Worm (Caenorhabditis elegans) whole organism, young adult: ENCODE measurements around the gene ZK666.1.

Source experiments
- B0019.2 ChIP-seq: fragments of 200-800 bp; sonication (Bioruptor generic); conservative IDR thresholded peaks from 2 replicates; pipeline ENCODE4 v1.3.6; 2022; ENCODE audit warnings: missing genetic modification reagents, missing genetic modification characterization, missing compliant biosample characterization
- C17E4.6 ChIP-seq: fragments of 200-800 bp; sonication (Bioruptor generic); IDR thresholded peaks from 2 replicates; pipeline ENCODE4 v1.3.6; 2022; ENCODE audit warnings: missing genetic modification reagents, missing genetic modification characterization, missing compliant biosample characterization
- F10E7.11 ChIP-seq: sonication (generic microtip); optimal IDR thresholded peaks from 2 replicates; lab custom pipeline; 2017; ENCODE audit warnings: mild to moderate bottlenecking, missing genetic modification characterization, moderate library complexity, missing compliant biosample characterization
- F49E8.2 ChIP-seq: sonication (generic microtip); optimal IDR thresholded peaks from 3 replicates; lab custom pipeline; 2017; ENCODE audit warnings: missing genetic modification characterization, mild to moderate bottlenecking, missing compliant biosample characterization, antibody characterized with exemption, moderate library complexity; ENCODE audit not compliant: insufficient read depth
- Y53F4B.3 ChIP-seq: fragments of 200-800 bp; sonication (Bioruptor generic); IDR thresholded peaks from 2 replicates; pipeline ENCODE4 v1.3.6; 2022; ENCODE audit warnings: missing genetic modification reagents, missing genetic modification characterization, missing compliant biosample characterization
- Y56A3A.18 ChIP-seq: fragments of 200-800 bp; sonication (Bioruptor generic); IDR thresholded peaks from 2 replicates; pipeline ENCODE4 v1.3.6; 2022; ENCODE audit warnings: missing genetic modification reagents, missing genetic modification characterization, missing compliant biosample characterization
- akir-1 ChIP-seq: fragments of 200-800 bp; sonication (Bioruptor generic); optimal IDR thresholded peaks from 2 replicates; lab custom pipeline; 2018; ENCODE audit warnings: mild to moderate bottlenecking, missing genetic modification characterization, moderate library complexity, missing compliant biosample characterization
- ama-1 ChIP-seq, 3 experiments: fragments of 150-350 bp in 1 of 3; sonication (generic microtip) in 2 of 3; optimal IDR thresholded peaks; 2 replicates each; lab custom pipeline; 2014 to 2018; ENCODE audit warnings: missing biosample characterization in 2 of 3, missing genetic modification characterization in 2 of 3, missing genetic modification reagents in 2 of 3
- aptf-3 ChIP-seq: fragments of 200-800 bp; sonication (Bioruptor generic); IDR thresholded peaks from 2 replicates; pipeline ENCODE4 v1.3.6; 2022; ENCODE audit warnings: missing genetic modification characterization, missing compliant biosample characterization
- dox-1 ChIP-seq: fragments of 200-800 bp; sonication (Bioruptor generic); IDR thresholded peaks from 2 replicates; pipeline ENCODE4 v1.3.6; 2022; ENCODE audit warnings: missing genetic modification reagents, missing genetic modification characterization, missing compliant biosample characterization
- efl-1 ChIP-seq: fragments of 150-350 bp; optimal IDR thresholded peaks from 2 replicates; lab custom pipeline; 2014; ENCODE audit warnings: missing biosample characterization, missing genetic modification reagents, missing genetic modification characterization
- hlh-26 ChIP-seq: fragments of 200-800 bp; sonication (Bioruptor generic); conservative IDR thresholded peaks from 2 replicates; pipeline ENCODE4 v1.3.6; 2022; ENCODE audit warnings: missing genetic modification reagents, missing genetic modification characterization, missing compliant biosample characterization
- hmg-1.2 ChIP-seq: fragments of 200-800 bp; sonication (Bioruptor generic); IDR thresholded peaks from 2 replicates; pipeline ENCODE4 v1.3.6; 2022; ENCODE audit warnings: missing genetic modification reagents, missing genetic modification characterization, missing compliant biosample characterization
- hmg-20 ChIP-seq: fragments of 200-800 bp; sonication (Bioruptor generic); IDR thresholded peaks from 2 replicates; pipeline ENCODE4 v1.3.6; 2022; ENCODE audit warnings: missing genetic modification reagents, missing genetic modification characterization, missing compliant biosample characterization
- hsf-1 ChIP-seq: fragments of 200-800 bp; sonication (Bioruptor generic); IDR thresholded peaks from 2 replicates; pipeline ENCODE4 v1.3.6; 2022; ENCODE audit warnings: missing genetic modification reagents, missing genetic modification characterization, missing compliant biosample characterization
- lag-1 ChIP-seq: fragments of 200-800 bp; sonication (Bioruptor generic); IDR thresholded peaks from 2 replicates; pipeline ENCODE4 v1.3.6; 2022; ENCODE audit warnings: missing genetic modification reagents, missing genetic modification characterization, missing compliant biosample characterization
- let-607 ChIP-seq, 2 experiments: fragments of 200-800 bp in 1 of 2; sonication (Bioruptor generic) in 1 of 2; sonication (generic microtip) in 1 of 2; optimal IDR thresholded peaks; 2 replicates each; lab custom pipeline; 2016 to 2018; ENCODE audit warnings: mild to moderate bottlenecking in 2 of 2, missing compliant biosample characterization in 2 of 2, missing genetic modification characterization in 2 of 2, moderate library complexity in 2 of 2, missing genotype in 1 of 2
- lin-40 ChIP-seq: sonication (generic microtip); optimal IDR thresholded peaks from 2 replicates; lab custom pipeline; 2016; ENCODE audit warnings: missing genetic modification characterization, mild to moderate bottlenecking, missing compliant biosample characterization, missing genotype, missing genetic modification reagents
- lin-54 ChIP-seq: fragments of 200-800 bp; sonication (Bioruptor generic); optimal IDR thresholded peaks from 2 replicates; lab custom pipeline; 2018; ENCODE audit warnings: mild to moderate bottlenecking, missing genetic modification characterization, missing compliant biosample characterization
- madf-6 ChIP-seq: fragments of 200-800 bp; sonication (Bioruptor generic); IDR thresholded peaks from 2 replicates; pipeline ENCODE4 v1.3.6; 2022; ENCODE audit warnings: missing genetic modification reagents, missing genetic modification characterization, missing compliant biosample characterization
- mcd-1 ChIP-seq: fragments of 200-800 bp; sonication (Bioruptor generic); IDR thresholded peaks from 2 replicates; pipeline ENCODE4 v1.3.6; 2022; ENCODE audit warnings: missing genetic modification reagents, missing genetic modification characterization, missing compliant biosample characterization
- mel-28 ChIP-seq: sonication (generic microtip); optimal IDR thresholded peaks from 2 replicates; lab custom pipeline; 2016; ENCODE audit warnings: borderline replicate concordance, mild to moderate bottlenecking, missing genetic modification characterization, missing compliant biosample characterization
- mxl-1 ChIP-seq: sonication (generic microtip); optimal IDR thresholded peaks from 2 replicates; lab custom pipeline; 2016; ENCODE audit warnings: missing genetic modification characterization, missing compliant biosample characterization
- nhr-80 ChIP-seq: sonication (generic microtip); optimal IDR thresholded peaks from 2 replicates; lab custom pipeline; 2016; ENCODE audit warnings: missing genetic modification characterization, missing compliant biosample characterization
- pha-4 ChIP-seq: fragments of 150-350 bp; sonication (generic microtip); optimal IDR thresholded peaks from 2 replicates; lab custom pipeline; 2014; ENCODE audit warnings: missing biosample characterization, missing genetic modification reagents, missing genetic modification characterization
- sea-2 ChIP-seq: fragments of 200-800 bp; sonication (Bioruptor generic); IDR thresholded peaks from 2 replicates; pipeline ENCODE4 v1.3.6; 2022; ENCODE audit warnings: missing genetic modification characterization, missing compliant biosample characterization
- snpc-1.3 ChIP-seq: sonication (generic microtip); optimal IDR thresholded peaks from 2 replicates; lab custom pipeline; 2017; ENCODE audit warnings: missing genetic modification characterization, mild to moderate bottlenecking, missing compliant biosample characterization, antibody characterized with exemption, moderate library complexity, missing genotype, missing genetic modification reagents; ENCODE audit not compliant: insufficient read depth
- tbx-9 ChIP-seq: sonication (generic microtip); optimal IDR thresholded peaks from 2 replicates; lab custom pipeline; 2016; ENCODE audit warnings: borderline replicate concordance, missing genetic modification characterization, inconsistent platforms, missing compliant biosample characterization
- xnd-1 ChIP-seq: sonication (generic microtip); optimal IDR thresholded peaks from 2 replicates; lab custom pipeline; 2016; ENCODE audit warnings: missing genotype, missing genetic modification reagents, missing genetic modification characterization, missing compliant biosample characterization
- zim-3 ChIP-seq: sonication (generic microtip); optimal IDR thresholded peaks from 2 replicates; lab custom pipeline; 2017; ENCODE audit warnings: mild to moderate bottlenecking, missing genetic modification characterization, moderate library complexity, missing compliant biosample characterization

ZK666.1 gene

DNA sequence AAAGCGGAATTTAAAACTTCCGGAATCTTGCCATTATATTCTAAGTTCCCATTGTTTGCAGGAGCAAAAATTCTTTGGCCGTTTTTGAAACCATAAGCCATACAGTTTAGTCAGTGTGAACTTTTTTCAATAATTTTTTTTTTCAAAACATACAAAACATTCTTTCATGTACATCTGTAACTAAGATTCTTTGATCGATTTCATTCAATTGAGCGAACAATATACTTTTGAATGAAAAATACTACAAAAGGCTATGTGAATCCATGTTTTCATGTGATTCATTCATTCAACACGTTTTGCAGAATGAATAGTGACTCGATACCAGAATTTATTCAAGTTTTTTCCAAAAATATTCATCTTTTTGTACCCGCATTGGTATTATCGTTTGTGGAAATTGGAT is 15.6 kb upstream of the ZK666.1 start, which contains the start of gene ZK666.15:
TSS of gene ZK666.15 (plus strand) at position 301 of the 400 bp plus-strand sequence.
- TF ChIP-seq zim-3 (no peak), sea-2 (GFP tag; lab: Robert Waterston, UW) (no peak), aptf-3 (GFP tag; lab: Robert Waterston, UW) (no peak), mxl-1 (tag; lab: Kevin White, UChicago) (no peak), xnd-1 (tag; lab: Kevin White, UChicago) (no peak), Y56A3A.18 (GFP tag; lab: Robert Waterston, UW) (no peak), snpc-1.3 (tag; lab: Kevin White, UChicago) (no peak), lin-54 (GFP tag; lab: Kevin White, UChicago) (no peak), hlh-26 (no peak), F49E8.2 (tag; lab: Kevin White, UChicago) (no peak)

DNA sequence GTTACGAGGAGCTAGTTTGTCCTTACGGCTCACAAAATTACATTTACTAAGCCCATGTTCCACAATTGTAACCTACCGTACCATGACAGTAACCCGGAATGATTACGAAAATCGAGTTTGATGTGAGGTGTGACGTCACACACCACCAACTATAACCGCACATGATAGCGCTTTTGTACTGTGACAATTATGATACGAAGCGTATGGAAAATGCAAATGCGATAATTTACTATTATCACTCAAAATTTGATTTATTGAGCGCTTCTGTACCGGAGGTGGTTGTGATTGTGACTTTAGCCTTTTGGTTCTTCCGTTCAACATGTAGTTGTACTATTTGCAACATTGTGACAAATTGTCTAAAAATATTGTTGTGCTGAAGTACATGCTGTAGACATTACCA is 14.5 kb upstream of the ZK666.1 start:
- peak; percentile 18 for TF ChIP-seq nhr-80
- no peak for TF ChIP-seq mcd-1 (GFP tag; lab: Robert Waterston, UW)
- TF ChIP-seq, all 124 proteins: peak for 1

DNA sequence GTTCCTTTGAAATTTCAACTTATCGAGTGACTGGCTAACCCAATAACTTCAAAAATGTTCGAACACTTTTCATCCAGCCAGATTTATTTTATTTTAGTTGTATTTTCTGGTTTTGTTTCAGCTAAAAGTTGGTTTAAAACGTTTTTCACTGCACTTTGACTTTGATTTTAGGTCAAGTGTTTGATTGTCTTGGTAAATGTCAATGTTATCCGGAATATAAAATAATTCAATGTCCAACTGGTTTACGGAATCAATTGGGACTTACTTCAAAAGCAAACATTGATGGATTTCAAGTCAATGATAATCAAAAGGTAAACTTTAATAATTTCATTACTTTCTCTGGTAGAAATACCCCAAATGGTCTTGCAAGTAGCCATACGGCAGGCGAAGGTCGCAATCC is 12.7 kb upstream of the ZK666.1 start:
- TF ChIP-seq dox-1 (GFP tag; lab: Robert Waterston, UW) (no peak), let-607 (tag; optimal IDR thresholded peaks at IDR 0.05; lab: Kevin White, UChicago) (no peak), tbx-9 (tag; lab: Kevin White, UChicago) (no peak), madf-6 (GFP tag; lab: Robert Waterston, UW) (no peak), lag-1 (GFP tag; lab: Robert Waterston, UW) (no peak), hmg-1.2 (GFP tag; lab: Robert Waterston, UW) (no peak), xnd-1 (tag; lab: Kevin White, UChicago) (no peak), hmg-20 (GFP tag; lab: Robert Waterston, UW) (no peak), B0019.2 (GFP tag; lab: Robert Waterston, UW) (no peak), hsf-1 (GFP tag; lab: Robert Waterston, UW) (no peak), lin-40 (no peak), C17E4.6 (no peak), ama-1 (optimal IDR thresholded peaks at IDR 0.05; lab: Kevin White, UChicago) (no peak), ama-1 (GFP tag; optimal IDR thresholded peaks at IDR 0.05; lab: Kevin White, UChicago) (no peak), F49E8.2 (tag; lab: Kevin White, UChicago) (no peak)

DNA sequence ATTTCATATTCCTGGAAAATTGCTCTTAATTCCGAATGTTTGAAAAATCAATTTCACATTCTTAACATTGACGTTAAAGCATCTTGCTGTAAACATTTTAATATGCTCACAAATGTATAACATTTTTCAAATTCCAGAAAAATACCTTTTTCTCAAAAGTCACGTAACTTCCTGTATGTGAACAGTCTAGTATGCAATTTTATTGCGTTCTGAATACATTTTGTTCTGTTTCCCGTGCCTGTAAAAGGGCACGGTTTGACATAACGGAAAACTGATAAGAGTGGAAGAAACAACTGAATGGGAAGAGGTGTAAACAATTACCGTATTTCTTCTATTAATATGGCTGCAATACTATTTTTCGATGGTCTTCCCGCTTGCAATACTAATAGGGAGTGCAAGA is 11.8 kb upstream of the ZK666.1 start:
- TF ChIP-seq nhr-80 (peak; percentile 10), pha-4 (tag; lab: Kevin White, UChicago) (no peak), F10E7.11 (tag; lab: Kevin White, UChicago) (no peak), efl-1 (GFP tag; lab: Kevin White, UChicago) (no peak), Y53F4B.3 (GFP tag; lab: Robert Waterston, UW) (no peak), mel-28 (tag; lab: Kevin White, UChicago) (no peak), akir-1 (GFP tag; lab: Kevin White, UChicago) (no peak), snpc-1.3 (tag; lab: Kevin White, UChicago) (no peak)
